Worm (Caenorhabditis elegans) whole organism, dauer: ENCODE data around the gene F44E2.10.

Experiments
- unc-62 ChIP-seq: sonication (generic microtip); optimal IDR thresholded peaks from 2 replicates; lab custom pipeline; 2017; ENCODE audit warnings: missing biosample characterization, missing genetic modification reagents, missing genetic modification characterization

F44E2.10 gene

DNA sequence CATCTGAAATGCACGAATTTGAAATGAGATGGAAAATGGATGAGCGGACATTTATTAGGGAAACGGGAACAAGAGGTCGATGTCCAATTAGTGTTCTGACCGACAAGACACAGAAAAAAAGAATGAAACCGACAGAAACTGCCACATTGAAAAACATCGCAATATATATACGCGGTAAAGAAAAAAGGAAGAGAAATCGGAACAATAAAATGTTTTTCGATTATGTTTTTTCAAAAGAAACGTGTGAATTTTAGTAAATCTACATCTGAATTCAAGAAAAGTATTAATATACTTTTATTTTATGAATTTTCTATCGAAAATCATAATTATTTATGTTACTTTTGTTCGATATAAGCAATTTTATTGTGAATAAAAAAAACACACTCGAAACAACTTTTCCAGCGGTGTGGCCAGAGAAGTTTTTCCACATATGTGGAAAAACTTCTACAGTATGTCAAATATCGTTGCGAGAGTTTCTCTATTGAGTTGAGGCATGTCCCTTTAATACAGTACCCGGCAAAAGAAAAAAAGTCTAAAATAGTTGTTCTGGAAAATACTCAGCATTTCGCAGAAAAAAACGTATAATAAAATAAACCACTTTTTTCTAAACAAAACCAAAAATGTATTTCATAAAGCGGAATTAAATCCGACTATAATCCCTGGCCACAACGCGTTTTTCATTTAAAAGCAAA lies at the start of gene F44E2.10:
Gene F44E2.10, minus strand, starts transcription at position 51 of the 692 bp plus-strand sequence.
- TF ChIP-seq unc-62 (GFP tag; lab: Kevin White, UChicago) = no peak

DNA sequence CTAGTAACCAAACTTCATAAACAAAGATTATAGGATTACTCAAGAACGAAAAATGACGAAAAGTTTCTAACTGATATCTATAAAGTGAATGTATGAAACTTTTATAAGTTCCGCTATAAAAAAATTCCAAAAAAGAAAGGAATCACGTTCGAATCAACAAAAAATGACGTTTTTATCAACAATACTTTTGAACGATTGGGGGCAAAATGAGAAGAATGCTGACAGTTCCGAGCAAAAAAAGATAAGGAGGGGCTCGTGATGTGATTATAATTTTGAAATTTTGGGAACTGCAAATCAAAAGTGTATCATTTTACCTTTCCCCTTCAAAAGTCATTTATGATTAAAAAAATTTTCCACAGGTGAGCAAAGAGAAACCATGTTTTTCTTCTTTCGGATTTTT lies 48.1 kb upstream of the F44E2.10 start:
- TF ChIP-seq unc-62 (GFP tag; lab: Kevin White, UChicago) = no peak

ce11 chrIII:8877002-8877401 lies 46.1 kb upstream of the F44E2.10 start, which contains the start of gene K01F9.2:
Gene K01F9.2, minus strand, starts transcription at chrIII:8877128.
- no peak for TF ChIP-seq unc-62 (GFP tag; lab: Kevin White, UChicago)

ce11 chrIII:8873990-8874668 lies 43.2 kb upstream of the F44E2.10 start:
- TF ChIP-seq unc-62 (GFP tag; lab: Kevin White, UChicago) = no peak

ce11 chrIII:8873045-8873457 lies 42.1 kb upstream of the F44E2.10 start:
- no peak for TF ChIP-seq unc-62 (GFP tag; lab: Kevin White, UChicago)

- TF ChIP-seq unc-62 (GFP tag; lab: Kevin White, UChicago) = no peak
Observed at ce11 chrIII:8869663-8870062, 38.8 kb upstream of the F44E2.10 start.

DNA sequence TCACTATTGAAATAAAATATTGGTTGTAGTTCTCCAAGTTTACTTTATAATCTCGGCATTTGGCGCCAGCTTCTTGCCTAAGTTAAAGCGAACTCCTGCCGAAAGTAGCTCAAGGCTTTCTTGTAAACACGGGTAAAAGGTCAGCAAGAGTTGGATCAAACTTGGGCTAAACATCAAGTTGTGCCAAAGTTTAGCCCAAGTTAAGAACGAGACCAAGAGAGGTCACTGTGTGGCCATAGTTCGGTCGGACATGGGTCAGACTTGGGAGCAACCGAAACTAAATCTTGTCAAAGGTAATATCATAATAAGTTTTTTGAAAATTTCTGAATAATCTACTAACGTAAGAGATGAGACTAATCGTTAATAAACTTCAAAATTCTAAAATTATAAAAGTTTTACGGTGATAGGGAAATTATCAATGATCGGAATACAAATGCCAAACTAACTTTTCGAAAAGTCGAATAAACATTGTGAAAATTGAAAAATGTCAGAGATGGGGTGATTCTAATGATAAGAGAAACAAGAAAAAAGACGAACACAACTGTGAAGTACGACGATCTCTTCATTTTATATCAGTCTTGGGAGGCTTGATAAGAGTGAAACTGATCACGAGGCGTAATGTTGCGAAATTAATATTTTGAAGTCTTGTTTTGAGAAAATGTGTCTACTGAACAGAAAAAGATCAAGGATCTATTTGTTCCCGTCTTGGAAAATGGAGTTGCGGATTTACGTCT lies 37.2 kb upstream of the F44E2.10 start:
- no peak for TF ChIP-seq unc-62 (GFP tag; lab: Kevin White, UChicago)

DNA sequence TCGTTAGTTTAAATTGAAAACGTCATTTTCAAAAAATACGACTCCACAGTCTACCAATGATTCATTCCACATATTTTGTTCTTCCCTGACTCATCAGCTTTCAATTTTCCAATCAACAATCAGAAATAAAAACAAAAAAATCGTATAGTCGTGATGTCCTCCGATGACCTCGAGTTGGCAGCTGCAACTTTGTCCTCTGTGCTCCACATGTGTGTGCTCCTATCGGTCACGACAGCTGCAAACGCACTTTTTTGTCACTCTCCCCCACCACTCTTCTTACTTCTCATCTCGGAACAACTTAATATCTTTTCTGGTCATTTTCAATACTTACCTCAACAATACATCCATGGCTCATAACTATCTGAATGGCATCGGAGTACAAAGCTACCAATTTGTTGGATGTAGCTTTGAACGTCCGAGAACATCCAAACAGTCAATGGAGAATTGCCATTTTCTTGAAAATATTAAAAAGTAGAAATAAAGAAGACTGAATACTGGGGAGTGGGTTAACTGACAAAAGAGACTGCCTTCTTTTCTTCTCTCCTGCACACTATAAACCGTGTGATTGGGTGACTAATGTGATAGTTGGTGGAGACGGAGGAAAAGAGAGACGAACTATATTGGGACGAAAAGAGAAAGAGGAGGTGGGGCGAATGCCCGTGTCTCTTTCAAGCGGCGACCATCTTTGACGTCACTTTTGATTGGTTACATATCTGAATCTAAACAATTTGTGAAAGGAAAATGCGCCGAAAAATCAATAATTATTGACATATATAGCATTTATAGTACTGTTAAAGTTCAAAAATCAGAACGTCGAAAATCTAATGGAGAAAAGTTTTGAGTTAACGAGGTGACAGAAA lies 36.3 kb upstream of the F44E2.10 start:
- no peak for TF ChIP-seq unc-62 (GFP tag; lab: Kevin White, UChicago)

DNA sequence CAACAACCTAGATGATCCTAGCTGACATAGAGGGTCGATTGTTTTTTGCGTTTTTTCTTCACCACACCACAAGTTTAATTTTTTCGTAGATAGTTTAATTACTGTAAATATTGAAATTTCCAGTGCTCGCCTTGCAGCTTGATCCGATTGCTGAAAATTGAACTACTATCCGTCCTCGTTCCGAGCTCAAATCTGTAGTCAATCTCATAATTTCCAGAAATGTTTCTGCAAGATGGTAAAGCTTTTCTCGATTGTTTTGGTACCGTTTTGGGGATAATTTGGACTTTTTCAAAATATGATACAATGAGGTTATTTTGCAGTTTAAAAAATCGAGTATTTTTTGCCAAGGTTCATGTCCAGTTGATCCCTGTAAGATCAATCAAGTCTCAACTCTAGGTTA lies 35.1 kb upstream of the F44E2.10 start:
- TF ChIP-seq unc-62 (GFP tag; lab: Kevin White, UChicago) = no peak

DNA sequence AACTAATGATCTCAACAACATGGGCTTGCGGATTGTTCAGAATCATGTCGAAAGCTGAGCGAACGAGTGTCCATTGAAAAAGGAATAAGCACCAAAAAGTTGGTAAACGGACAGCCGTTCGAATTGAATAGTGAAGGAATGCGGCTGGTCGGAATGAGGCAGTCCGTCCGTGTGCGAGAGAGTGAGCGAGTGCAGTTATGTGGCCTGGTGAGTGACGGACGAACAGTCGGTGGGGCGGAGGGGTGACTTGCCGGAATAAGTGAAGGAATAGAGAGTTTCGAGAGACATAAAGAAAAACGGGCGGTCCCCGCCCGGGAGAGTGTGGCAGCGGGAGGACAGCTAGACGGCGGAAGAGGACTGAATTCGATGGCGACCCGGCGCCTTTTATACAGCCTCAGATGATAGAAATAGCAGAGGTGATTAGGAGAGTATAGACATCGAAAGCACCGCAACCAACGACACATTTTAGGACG lies 34.4 kb upstream of the F44E2.10 start:
- TF ChIP-seq unc-62 (GFP tag; lab: Kevin White, UChicago) = no peak

- no peak for TF ChIP-seq unc-62 (GFP tag; lab: Kevin White, UChicago)
Observed at ce11 chrIII:8858482-8858881, 27.6 kb upstream of the F44E2.10 start.

- no peak for TF ChIP-seq unc-62 (GFP tag; lab: Kevin White, UChicago)
Observed at ce11 chrIII:8851961-8852360, 21.1 kb upstream of the F44E2.10 start, which contains the start of gene plg-1. Gene plg-1, plus strand, starts transcription at chrIII:8852261.

ce11 chrIII:8850482-8851047 lies 19.7 kb upstream of the F44E2.10 start, which contains the start of gene F44E2.9:
Gene F44E2.9, minus strand, starts transcription at chrIII:8850532.
- no peak for TF ChIP-seq unc-62 (GFP tag; lab: Kevin White, UChicago)

DNA sequence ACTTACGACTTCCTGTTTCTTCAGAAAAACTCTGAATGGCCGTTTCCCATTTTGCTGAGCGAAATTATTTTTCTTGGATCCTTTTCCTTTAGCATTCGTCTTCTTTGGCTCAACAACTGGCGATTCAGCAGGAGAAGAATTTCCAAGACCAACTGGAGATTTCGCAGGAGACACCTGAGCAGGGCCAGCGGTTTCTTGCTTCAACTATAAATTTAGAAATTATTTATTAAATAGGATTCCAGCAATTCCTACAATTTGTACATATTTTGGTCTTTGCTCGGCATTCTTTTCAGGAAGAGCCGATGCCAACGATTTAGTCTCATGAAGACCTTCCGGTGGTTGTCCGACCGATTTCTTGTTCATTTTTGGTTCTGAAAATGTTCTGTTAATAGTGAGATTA lies 18.6 kb upstream of the F44E2.10 start, which contains the start of gene F44E2.8:
Gene F44E2.8, minus strand, starts transcription at position 371 of the 400 bp plus-strand sequence.
- no peak for TF ChIP-seq unc-62 (GFP tag; lab: Kevin White, UChicago)
